Fruit fly (Drosophila melanogaster) whole organism, embryonic: ENCODE measurements around the gene Fign.

Source experiments
- Aef1 ChIP-seq: fragments of 200-800 bp; sonication (Bioruptor generic); IDR thresholded peaks from 3 replicates; pipeline ENCODE4 v1.3.6; 2022; ENCODE audit warnings: missing biosample characterization, missing genetic modification characterization
- Bgb ChIP-seq: fragments of 200-800 bp; sonication (Bioruptor generic); IDR thresholded peaks from 2 replicates; pipeline ENCODE4 v1.3.6; 2022; ENCODE audit warnings: missing biosample characterization, missing genetic modification characterization; ENCODE audit not compliant: partially characterized antibody
- CG10267 ChIP-seq: fragments of 200-800 bp; sonication (Bioruptor generic); optimal IDR thresholded peaks from 2 replicates; lab custom pipeline; 2018; ENCODE audit warnings: missing biosample characterization, mild to moderate bottlenecking, missing genetic modification characterization, moderate library complexity
- CG10543 ChIP-seq: fragments of 200-800 bp; sonication (Bioruptor generic); optimal IDR thresholded peaks from 3 replicates; lab custom pipeline; 2017; ENCODE audit warnings: missing biosample characterization, mild to moderate bottlenecking, missing genetic modification characterization, moderate library complexity
- CG10654 ChIP-seq: fragments of 200-800 bp; sonication (Bioruptor generic); optimal IDR thresholded peaks from 2 replicates; lab custom pipeline; 2016; ENCODE audit warnings: missing biosample characterization, missing genetic modification characterization
- CG12071 ChIP-seq: fragments of 200-800 bp; sonication (Bioruptor generic); optimal IDR thresholded peaks from 3 replicates; lab custom pipeline; 2018; ENCODE audit warnings: missing biosample characterization, mild to moderate bottlenecking, missing genetic modification characterization
- CG12299 ChIP-seq: fragments of 200-800 bp; sonication (Bioruptor generic); optimal IDR thresholded peaks from 2 replicates; lab custom pipeline; 2018; ENCODE audit warnings: missing biosample characterization, mild to moderate bottlenecking, missing genetic modification characterization
- CG12391 ChIP-seq: fragments of 200-800 bp; sonication (Bioruptor generic); optimal IDR thresholded peaks from 3 replicates; lab custom pipeline; 2018; ENCODE audit warnings: missing biosample characterization, mild to moderate bottlenecking, missing genetic modification characterization, moderate library complexity
- CG14860 ChIP-seq: fragments of 200-800 bp; sonication (Bioruptor generic); IDR thresholded peaks from 3 replicates; pipeline ENCODE4 v1.3.6; 2022; ENCODE audit warnings: missing biosample characterization, missing genetic modification characterization; ENCODE audit not compliant: partially characterized antibody
- CG1603 ChIP-seq: fragments of 200-800 bp; sonication (Bioruptor generic); optimal IDR thresholded peaks from 2 replicates; lab custom pipeline; 2019; ENCODE audit warnings: missing biosample characterization, mild to moderate bottlenecking, missing genetic modification characterization, moderate library complexity
- CG17361 ChIP-seq: fragments of 200-800 bp; sonication (Bioruptor generic); IDR thresholded peaks from 3 replicates; pipeline ENCODE4 v1.3.6; 2022; ENCODE audit warnings: missing biosample characterization, missing genetic modification characterization
- CG18599 ChIP-seq: fragments of 200-800 bp; sonication (Bioruptor generic); optimal IDR thresholded peaks from 3 replicates; lab custom pipeline; 2017; ENCODE audit warnings: missing biosample characterization, missing genetic modification characterization, mild to moderate bottlenecking, moderate library complexity, missing genetic modification reagents
- CG2129 ChIP-seq: fragments of 200-800 bp; sonication (Bioruptor generic); IDR thresholded peaks from 2 replicates; pipeline ENCODE4 v1.3.6; 2022; ENCODE audit warnings: missing biosample characterization, missing genetic modification characterization; ENCODE audit not compliant: partially characterized antibody
- CG2202 ChIP-seq: fragments of 200-800 bp; sonication (Bioruptor generic); optimal IDR thresholded peaks from 2 replicates; lab custom pipeline; 2018; ENCODE audit warnings: missing biosample characterization, mild to moderate bottlenecking, missing genetic modification characterization
- CG34422 ChIP-seq: fragments of 200-800 bp; sonication (Bioruptor generic); IDR thresholded peaks from 3 replicates; pipeline ENCODE4 v1.3.6; 2022; ENCODE audit warnings: missing biosample characterization, missing genetic modification characterization
- CG6654 ChIP-seq: fragments of 200-800 bp; sonication (Bioruptor generic); optimal IDR thresholded peaks from 2 replicates; lab custom pipeline; 2017; ENCODE audit warnings: missing biosample characterization, mild to moderate bottlenecking, missing genetic modification characterization
- CG6683 ChIP-seq: fragments of 200-800 bp; sonication (Bioruptor generic); optimal IDR thresholded peaks from 2 replicates; lab custom pipeline; 2017; ENCODE audit warnings: missing biosample characterization, mild to moderate bottlenecking, missing genetic modification characterization, missing genetic modification reagents
- CG7372 ChIP-seq: fragments of 200-800 bp; sonication (Bioruptor generic); IDR thresholded peaks from 2 replicates; pipeline ENCODE4 v1.3.6; 2022; ENCODE audit warnings: missing biosample characterization, missing genetic modification characterization
- CG7987 ChIP-seq: fragments of 200-800 bp; sonication (Bioruptor generic); optimal IDR thresholded peaks from 2 replicates; lab custom pipeline; 2018; ENCODE audit warnings: missing biosample characterization, mild to moderate bottlenecking, missing genetic modification characterization, moderate library complexity
- D19A ChIP-seq: fragments of 200-800 bp; optimal IDR thresholded peaks from 3 replicates; lab custom pipeline; 2019; ENCODE audit warnings: missing biosample characterization, mild to moderate bottlenecking, missing genetic modification characterization, moderate library complexity
- Dek ChIP-seq: fragments of 200-800 bp; sonication (Bioruptor generic); optimal IDR thresholded peaks from 3 replicates; lab custom pipeline; 2019; ENCODE audit warnings: missing biosample characterization, mild to moderate bottlenecking, missing genetic modification characterization, moderate library complexity
- E2f1 ChIP-seq: fragments of 200-800 bp; sonication (Bioruptor generic); IDR thresholded peaks from 2 replicates; pipeline ENCODE4 v1.3.6; 2022; ENCODE audit warnings: missing biosample characterization, missing genetic modification characterization
- H15 ChIP-seq: fragments of 200-800 bp; sonication (Bioruptor generic); IDR thresholded peaks from 3 replicates; pipeline ENCODE4 v1.3.6; 2022; ENCODE audit warnings: missing biosample characterization, missing genetic modification characterization
- HLH54F ChIP-seq: fragments of 200-800 bp; sonication (Bioruptor generic); optimal IDR thresholded peaks from 3 replicates; lab custom pipeline; 2016; ENCODE audit warnings: missing biosample characterization, missing genetic modification characterization
- Hr51 ChIP-seq, 2 experiments: fragments of 200-800 bp; sonication (Bioruptor generic); optimal IDR thresholded peaks; 2 replicates in 1 of 2; 3 replicates in 1 of 2; lab custom pipeline; 2016 to 2018; ENCODE audit warnings: missing biosample characterization in 2 of 2, missing genetic modification characterization in 2 of 2, mild to moderate bottlenecking in 1 of 2, moderate library complexity in 1 of 2
- Hr78 ChIP-seq, 2 experiments: fragments of 200-800 bp in 1 of 2; fragments of >200 bp in 1 of 2; sonication (Bioruptor generic) in 1 of 2; optimal IDR thresholded peaks; 2 replicates each; lab custom pipeline; 2017 to 2019; ENCODE audit warnings: missing biosample characterization in 2 of 2, missing genetic modification characterization in 2 of 2, mild to moderate bottlenecking in 1 of 2, moderate library complexity in 1 of 2
- MESR4 ChIP-seq: fragments of 200-800 bp; sonication (Bioruptor generic); optimal IDR thresholded peaks from 2 replicates; lab custom pipeline; 2018; ENCODE audit warnings: missing biosample characterization, mild to moderate bottlenecking, missing genetic modification characterization, moderate library complexity
- Max ChIP-seq: fragments of 200-800 bp; sonication (Bioruptor generic); optimal IDR thresholded peaks from 2 replicates; lab custom pipeline; 2016; ENCODE audit warnings: missing biosample characterization, mild to moderate bottlenecking, missing genetic modification characterization
- Meics ChIP-seq: fragments of 200-800 bp; sonication (Bioruptor generic); optimal IDR thresholded peaks from 2 replicates; lab custom pipeline; 2017; ENCODE audit warnings: missing biosample characterization, mild to moderate bottlenecking, missing genetic modification characterization
- Nf-YB ChIP-seq: fragments of 200-800 bp; sonication (Bioruptor generic); optimal IDR thresholded peaks from 3 replicates; lab custom pipeline; 2019; ENCODE audit warnings: missing biosample characterization, mild to moderate bottlenecking, missing genetic modification characterization, moderate library complexity
- Oli ChIP-seq: fragments of 200-800 bp; sonication (Bioruptor generic); optimal IDR thresholded peaks from 2 replicates; lab custom pipeline; 2018; ENCODE audit warnings: missing biosample characterization, mild to moderate bottlenecking, missing genetic modification characterization, moderate library complexity
- ac ChIP-seq: fragments of 200-800 bp; sonication (Bioruptor generic); optimal IDR thresholded peaks from 3 replicates; lab custom pipeline; 2017; ENCODE audit warnings: missing biosample characterization, mild to moderate bottlenecking, missing genetic modification characterization
- aop ChIP-seq: fragments of 200-800 bp; sonication (Bioruptor generic); IDR thresholded peaks from 2 replicates; pipeline ENCODE4 v1.3.6; 2022; ENCODE audit warnings: missing biosample characterization, missing genetic modification characterization
- bowl ChIP-seq: fragments of 200-800 bp; sonication (Bioruptor generic); IDR thresholded peaks from 2 replicates; pipeline ENCODE4 v1.3.6; 2022; ENCODE audit warnings: missing biosample characterization, missing genetic modification characterization
- dimm ChIP-seq: fragments of 200-800 bp; sonication (Bioruptor generic); IDR thresholded peaks from 2 replicates; pipeline ENCODE4 v1.3.6; 2022; ENCODE audit warnings: missing biosample characterization, missing genetic modification characterization
- dmrt99B ChIP-seq: fragments of 200-800 bp; sonication (Bioruptor generic); optimal IDR thresholded peaks from 2 replicates; lab custom pipeline; 2018; ENCODE audit warnings: missing biosample characterization, mild to moderate bottlenecking, missing genetic modification characterization, moderate library complexity
- dysf ChIP-seq: fragments of 200-800 bp; sonication (Bioruptor generic); IDR thresholded peaks from 3 replicates; pipeline ENCODE4 v1.3.6; 2022; ENCODE audit warnings: missing biosample characterization, missing genetic modification characterization
- gt ChIP-seq: fragments of 200-800 bp; sonication (Bioruptor generic); IDR thresholded peaks from 2 replicates; pipeline ENCODE4 v1.3.6; 2022; ENCODE audit warnings: missing biosample characterization, missing genetic modification characterization
- ken ChIP-seq: fragments of 200-800 bp; sonication (Bioruptor generic); IDR thresholded peaks from 3 replicates; pipeline ENCODE4 v1.3.6; 2022; ENCODE audit warnings: missing biosample characterization, missing genetic modification characterization
- otp ChIP-seq: fragments of 200-800 bp; sonication (Bioruptor generic); IDR thresholded peaks from 3 replicates; pipeline ENCODE4, ENCODE4 v1.3.6; 2022; ENCODE audit warnings: missing biosample characterization, missing genetic modification characterization
- row ChIP-seq: fragments of 200-800 bp; sonication (Bioruptor generic); IDR thresholded peaks from 3 replicates; pipeline ENCODE4 v1.3.6; 2022; ENCODE audit warnings: missing biosample characterization, missing genetic modification characterization
- schlank ChIP-seq: fragments of 200-800 bp; sonication (Bioruptor generic); optimal IDR thresholded peaks from 2 replicates; lab custom pipeline; 2018; ENCODE audit warnings: missing biosample characterization, mild to moderate bottlenecking, missing genetic modification characterization
- sens ChIP-seq: fragments of 200-800 bp; sonication (Bioruptor generic); peaks from one replicate; lab custom pipeline; 2016; ENCODE audit warnings: missing biosample characterization, missing genetic modification characterization
- stwl ChIP-seq: fragments of 200-800 bp; sonication (Bioruptor generic); optimal IDR thresholded peaks from 3 replicates; lab custom pipeline; 2018; ENCODE audit warnings: missing biosample characterization, mild to moderate bottlenecking, missing genetic modification characterization, moderate library complexity
- tll ChIP-seq, 2 experiments: fragments of 200-800 bp in 1 of 2; fragments of >200 bp in 1 of 2; sonication (Bioruptor generic) in 1 of 2; optimal IDR thresholded peaks; 2 replicates each; lab custom pipeline; 2017 to 2019; ENCODE audit warnings: missing biosample characterization in 2 of 2, missing genetic modification characterization in 2 of 2, mild to moderate bottlenecking in 1 of 2, moderate library complexity in 1 of 2
- trem ChIP-seq: fragments of 200-800 bp; optimal IDR thresholded peaks from 3 replicates; lab custom pipeline; 2019; ENCODE audit warnings: missing biosample characterization, mild to moderate bottlenecking, missing genetic modification characterization, moderate library complexity
- unpg ChIP-seq: fragments of 200-800 bp; sonication (Bioruptor generic); optimal IDR thresholded peaks from 3 replicates; lab custom pipeline; 2018; ENCODE audit warnings: missing biosample characterization, mild to moderate bottlenecking, missing genetic modification characterization, moderate library complexity
- vnd ChIP-seq: fragments of 200-800 bp; sonication (Bioruptor generic); IDR thresholded peaks from 3 replicates; pipeline ENCODE4 v1.3.6; 2022; ENCODE audit warnings: missing biosample characterization, missing genetic modification characterization; ENCODE audit not compliant: partially characterized antibody
- zf30C ChIP-seq: fragments of 200-800 bp; sonication (Bioruptor generic); optimal IDR thresholded peaks from 3 replicates; lab custom pipeline; 2018; ENCODE audit warnings: missing biosample characterization, mild to moderate bottlenecking, missing genetic modification characterization

The Fign gene

dm6 chr2L:3341231-3341935 is 21.7 kb upstream of the Fign start (continued):
- TF ChIP-seq Aef1 (GFP tag; lab: Robert Waterston, UW) = no peak
- peak; percentile 43 for TF ChIP-seq dmrt99B (tag; lab: Kevin White, UChicago)
- no peak for TF ChIP-seq CG10267 (tag; lab: Kevin White, UChicago)
- TF ChIP-seq CG17361 = peak; percentile 33; the same call in 1 of the 3 replicates
- TF ChIP-seq zf30C (GFP tag; lab: Kevin White, UChicago) = no peak
- TF ChIP-seq aop = no peak
- no peak for TF ChIP-seq ac (GFP tag; lab: Kevin White, UChicago)
- TF ChIP-seq Hr78 (GFP tag; optimal IDR thresholded peaks at IDR 0.05; lab: Kevin White, UChicago) = no peak
- TF ChIP-seq CG18599 = peak; percentile 19
- TF ChIP-seq ken (GFP tag; lab: Robert Waterston, UW) = no peak
- no peak for TF ChIP-seq Nf-YB (GFP tag; lab: Kevin White, UChicago)
- TF ChIP-seq otp = no peak
- no peak for TF ChIP-seq Meics (GFP tag; lab: Kevin White, UChicago)
- no peak for TF ChIP-seq schlank (tag; lab: Kevin White, UChicago)
- TF ChIP-seq CG12071 (GFP tag; lab: Kevin White, UChicago) = no peak
- TF ChIP-seq Dek (tag; lab: Kevin White, UChicago) = no peak
- no peak for TF ChIP-seq CG2202 (tag; lab: Kevin White, UChicago)
- TF ChIP-seq CG10543 (GFP tag; lab: Kevin White, UChicago) = no peak
- no peak for TF ChIP-seq CG7987 (GFP tag; lab: Kevin White, UChicago)
- TF ChIP-seq MESR4 (GFP tag; lab: Kevin White, UChicago) = no peak
- no peak for TF ChIP-seq Max
- no peak for TF ChIP-seq dimm (GFP tag; lab: Robert Waterston, UW)
- TF ChIP-seq CG14860 (GFP tag; lab: Robert Waterston, UW) = no peak
- no peak for TF ChIP-seq CG34422 (GFP tag; lab: Robert Waterston, UW)
- TF ChIP-seq Hr51 (GFP tag; optimal IDR thresholded peaks at IDR 0.05; lab: Kevin White, UChicago) = peak in 1 of 2 experiments; percentile 26
- TF ChIP-seq CG6683 (GFP tag; lab: Kevin White, UChicago) = no peak
- TF ChIP-seq tll (GFP tag; optimal IDR thresholded peaks at IDR 0.05; lab: Kevin White, UChicago) = no peak
- TF ChIP-seq stwl (tag; lab: Kevin White, UChicago) = no peak
- TF ChIP-seq CG2129 (GFP tag; lab: Robert Waterston, UW) = no peak
- TF ChIP-seq Bgb = no peak
- TF ChIP-seq bowl = no peak
- peak; percentile 9 for TF ChIP-seq D19A (tag; lab: Kevin White, UChicago)
- peak; percentile 44 for TF ChIP-seq unpg (GFP tag; lab: Kevin White, UChicago)
- TF ChIP-seq Oli (tag; lab: Kevin White, UChicago) = peak; percentile 10
- TF ChIP-seq CG7372 (GFP tag; lab: Robert Waterston, UW) = no peak
- TF ChIP-seq CG1603 (tag; lab: Kevin White, UChicago) = no peak
- TF ChIP-seq trem (tag; lab: Kevin White, UChicago) = no peak
- TF ChIP-seq row (GFP tag; lab: Robert Waterston, UW) = no peak
- no peak for TF ChIP-seq vnd (GFP tag; lab: Robert Waterston, UW)
- no peak for TF ChIP-seq E2f1 (GFP tag; lab: Robert Waterston, UW)
- TF ChIP-seq CG12391 = peak; percentile 34
- TF ChIP-seq CG6654 (GFP tag; lab: Kevin White, UChicago) = no peak
- no peak for TF ChIP-seq H15 (GFP tag; lab: Robert Waterston, UW)
- no peak for TF ChIP-seq dysf (GFP tag; lab: Robert Waterston, UW)
- no peak for TF ChIP-seq HLH54F (GFP tag; lab: Kevin White, UChicago)
- no peak for TF ChIP-seq sens (GFP tag; lab: Kevin White, UChicago)
- no peak for TF ChIP-seq CG12299 (tag; lab: Kevin White, UChicago)
- TF ChIP-seq CG10654 (GFP tag; lab: Kevin White, UChicago) = no peak
- no peak for TF ChIP-seq gt (GFP tag; lab: Robert Waterston, UW)
